Fruit fly (Drosophila melanogaster) whole organism, pupa: ENCODE data around the gene CG33631.

Experiments used
- CG10348 ChIP-seq: fragments of 200-800 bp; sonication (Bioruptor generic); IDR thresholded peaks from 2 replicates; pipeline ENCODE4 v1.3.6; 2022; ENCODE audit warnings: missing biosample characterization, missing genetic modification characterization
- CG14655 ChIP-seq: fragments of 200-800 bp; sonication (Bioruptor generic); optimal IDR thresholded peaks from 3 replicates; lab custom pipeline; 2017; ENCODE audit warnings: mild to moderate bottlenecking, missing biosample characterization, missing genetic modification reagents, missing genetic modification characterization
- D1 ChIP-seq: fragments of 200-800 bp; sonication (Bioruptor generic); optimal IDR thresholded peaks from 2 replicates; lab custom pipeline; 2018; ENCODE audit warnings: missing biosample characterization, mild to moderate bottlenecking, missing genetic modification characterization, moderate library complexity
- EcR ChIP-seq: fragments of 200-800 bp; sonication (Bioruptor generic); optimal IDR thresholded peaks from 3 replicates; lab custom pipeline; 2019; ENCODE audit warnings: missing biosample characterization, missing genetic modification characterization, mild to moderate bottlenecking, moderate library complexity, missing genetic modification reagents
- Ets98B ChIP-seq: fragments of 200-800 bp; sonication (Bioruptor generic); IDR thresholded peaks from 2 replicates; pipeline ENCODE4 v1.3.6; 2022; ENCODE audit warnings: missing biosample characterization, missing genetic modification characterization
- fd96Ca ChIP-seq: fragments of 200-800 bp; sonication (Bioruptor generic); IDR thresholded peaks from 3 replicates; pipeline ENCODE4 v1.3.6; 2022; ENCODE audit warnings: missing biosample characterization, missing genetic modification characterization
- gl ChIP-seq: fragments of 200-800 bp; sonication (Bioruptor generic); optimal IDR thresholded peaks from 2 replicates; lab custom pipeline; 2018; ENCODE audit warnings: missing biosample characterization, mild to moderate bottlenecking, missing genetic modification characterization
- rn ChIP-seq: fragments of 200-800 bp; sonication (Bioruptor generic); IDR thresholded peaks from 2 replicates; pipeline ENCODE4 v1.3.6; 2022; ENCODE audit warnings: missing biosample characterization, missing genetic modification characterization

- TF ChIP-seq Ets98B (no peak), D1 (no peak), EcR (GFP tag; lab: Kevin White, UChicago) (no peak), rn (GFP tag; lab: Robert Waterston, UW) (no peak), CG14655 (GFP tag; lab: Kevin White, UChicago) (no peak), CG10348 (GFP tag; lab: Robert Waterston, UW) (no peak), fd96Ca (GFP tag; lab: Robert Waterston, UW) (no peak), gl (tag; lab: Kevin White, UChicago) (no peak)
These were observed 2.7 kb downstream of the CG33631 start, which contains the start of gene CG33783 for dm6 chr3R:10066470-10066869.
